Worm (Caenorhabditis elegans) whole organism, L4/young adult: ENCODE results near the gene clec-256.

ENCODE experiments used
- W03F9.2 ChIP-seq: fragments of 150-350 bp; optimal IDR thresholded peaks from 2 replicates; lab custom pipeline; 2014; ENCODE audit warnings: missing biosample characterization, missing genetic modification characterization
- him-1 ChIP-seq: sonication (generic microtip); optimal IDR thresholded peaks from 2 replicates; lab custom pipeline; 2016; ENCODE audit warnings: missing genotype, missing genetic modification reagents, missing genetic modification characterization, missing compliant biosample characterization

ce11 chrV:18806409-18806808 is 34.9 kb downstream of the clec-256 start, which contains the start of gene sri-10:
- no peak for TF ChIP-seq him-1 (tag; lab: Kevin White, UChicago)
- TF ChIP-seq W03F9.2 (tag; lab: Kevin White, UChicago), result no peak
